Worm (Caenorhabditis elegans) whole organism, L4 larva: ENCODE measurements around the gene srab-24.

ENCODE experiments used
- Y105C5A.15 ChIP-seq: fragments of 200-800 bp; sonication (Bioruptor generic); IDR thresholded peaks from 2 replicates; pipeline ENCODE4 v1.3.6; 2022; ENCODE audit warnings: missing genetic modification characterization, missing compliant biosample characterization
- aha-1 ChIP-seq: fragments of 150-350 bp; peaks from one replicate; lab custom pipeline; 2014; ENCODE audit warnings: missing biosample characterization, missing genetic modification characterization
- aly-2 ChIP-seq: sonication (generic microtip); optimal IDR thresholded peaks from 2 replicates; lab custom pipeline; 2018; ENCODE audit warnings: missing biosample characterization, missing genetic modification characterization
- ceh-82 ChIP-seq: sonication (generic microtip); optimal IDR thresholded peaks from 2 replicates; lab custom pipeline; 2017; ENCODE audit warnings: missing biosample characterization, missing genetic modification characterization
- ctbp-1 ChIP-seq: fragments of 200-800 bp; sonication (Bioruptor generic); IDR thresholded peaks from 2 replicates; pipeline ENCODE4 v1.3.6; 2022; ENCODE audit warnings: missing genetic modification reagents, missing genetic modification characterization, missing compliant biosample characterization
- fkh-10 ChIP-seq: fragments of 150-350 bp; optimal IDR thresholded peaks from 2 replicates; lab custom pipeline; 2014; ENCODE audit warnings: missing biosample characterization, missing genetic modification reagents, missing genetic modification characterization
- lin-13 ChIP-seq: fragments of 150-350 bp; optimal IDR thresholded peaks from 2 replicates; lab custom pipeline; 2014; ENCODE audit warnings: missing biosample characterization, missing genetic modification reagents, missing genetic modification characterization
- nhr-111 ChIP-seq: fragments of 200-800 bp; sonication (Bioruptor generic); optimal IDR thresholded peaks from 2 replicates; lab custom pipeline; 2018; ENCODE audit warnings: mild to moderate bottlenecking, missing genetic modification characterization, missing compliant biosample characterization
- pha-4 ChIP-seq, 2 experiments: fragments of 150-350 bp in 1 of 2; fragments of 200-800 bp in 1 of 2; sonication (Bioruptor generic) in 1 of 2; IDR thresholded peaks in 1 of 2; optimal IDR thresholded peaks in 1 of 2; 2 replicates each; pipeline versions ENCODE4 v1.3.6 to Lab custom; 2014 to 2022; ENCODE audit warnings: missing genetic modification characterization in 2 of 2, missing genetic modification reagents in 2 of 2, missing biosample characterization in 1 of 2, missing compliant biosample characterization in 1 of 2
- pqm-1 ChIP-seq: sonication (generic microtip); optimal IDR thresholded peaks from 2 replicates; lab custom pipeline; 2017; ENCODE audit warnings: missing biosample characterization, missing genetic modification characterization
- skn-1 ChIP-seq: fragments of 150-350 bp; optimal IDR thresholded peaks from 2 replicates; lab custom pipeline; 2014; ENCODE audit warnings: missing biosample characterization, missing genetic modification characterization
- zip-11 ChIP-seq: fragments of 200-800 bp; sonication (Bioruptor generic); IDR thresholded peaks from 2 replicates; pipeline ENCODE4 v1.3.6; 2022; ENCODE audit warnings: missing genetic modification characterization, missing compliant biosample characterization

ce11 chrIV:14272561-14272960 is 22.5 kb upstream of the srab-24 start:
- TF ChIP-seq aly-2 = no peak
- peak; percentile 96 for TF ChIP-seq aha-1 (tag; lab: Kevin White, UChicago)
- no peak for TF ChIP-seq lin-13 (GFP tag; lab: Kevin White, UChicago)
- no peak for TF ChIP-seq zip-11 (GFP tag; lab: Robert Waterston, UW)
- TF ChIP-seq pha-4 (GFP tag; IDR thresholded peaks at IDR 0.05; lab: Robert Waterston, UW) = peak; percentile 18; the same call in 1 of the 2 replicates
- no peak for TF ChIP-seq pha-4 (tag; optimal IDR thresholded peaks at IDR 0.05; lab: Kevin White, UChicago)
- TF ChIP-seq ctbp-1 (GFP tag; lab: Robert Waterston, UW) = 0 out of 2 replicates have a peak, but pooled peaks have one; percentile 61
- TF ChIP-seq nhr-111 (GFP tag; lab: Kevin White, UChicago) = no peak
- no peak for TF ChIP-seq skn-1 (tag; lab: Kevin White, UChicago)
- peak; percentile 43 for TF ChIP-seq fkh-10 (GFP tag; lab: Kevin White, UChicago)
- TF ChIP-seq Y105C5A.15 (GFP tag; lab: Robert Waterston, UW) = no peak
- TF ChIP-seq pqm-1 (tag; lab: Kevin White, UChicago) = no peak
- no peak for TF ChIP-seq ceh-82 (tag; lab: Kevin White, UChicago)
